Worm (Caenorhabditis elegans) whole organism, late embryonic: ENCODE data around the gene srz-63.

ENCODE experiments used
- C08G9.2 ChIP-seq: sonication (generic microtip); optimal IDR thresholded peaks from 2 replicates; lab custom pipeline; 2016; ENCODE audit warnings: mild to moderate bottlenecking, missing genetic modification characterization, moderate library complexity, missing compliant biosample characterization
- C38D4.7 ChIP-seq: fragments of 200-800 bp; sonication (Bioruptor generic); optimal IDR thresholded peaks from 2 replicates; lab custom pipeline; 2018; ENCODE audit warnings: mild to moderate bottlenecking, missing genetic modification characterization, moderate library complexity, missing compliant biosample characterization
- F13H6.1 ChIP-seq: sonication (generic microtip); optimal IDR thresholded peaks from 2 replicates; lab custom pipeline; 2016; ENCODE audit warnings: missing genetic modification characterization, missing compliant biosample characterization
- K02D7.2 ChIP-seq: sonication (generic microtip); optimal IDR thresholded peaks from 2 replicates; lab custom pipeline; 2017; ENCODE audit warnings: mild to moderate bottlenecking, missing genetic modification characterization, missing compliant biosample characterization
- ahr-1 ChIP-seq: sonication (generic microtip); optimal IDR thresholded peaks from 2 replicates; lab custom pipeline; 2016; ENCODE audit warnings: missing genetic modification characterization, missing compliant biosample characterization
- ama-1 ChIP-seq: fragments of 150-350 bp; optimal IDR thresholded peaks from 2 replicates; lab custom pipeline; 2014
- ceh-14 ChIP-seq: sonication (generic microtip); optimal IDR thresholded peaks from 2 replicates; lab custom pipeline; 2016; ENCODE audit warnings: missing genotype, missing genetic modification characterization, missing compliant biosample characterization
- ceh-18 ChIP-seq: sonication (generic microtip); optimal IDR thresholded peaks from 2 replicates; lab custom pipeline; 2016; ENCODE audit warnings: missing genetic modification characterization, missing compliant biosample characterization
- ceh-22 ChIP-seq: sonication (generic microtip); optimal IDR thresholded peaks from 2 replicates; lab custom pipeline; 2017; ENCODE audit warnings: missing biosample characterization, missing genetic modification characterization
- ceh-24 ChIP-seq: sonication (generic microtip); optimal IDR thresholded peaks from 2 replicates; lab custom pipeline; 2016; ENCODE audit warnings: mild to moderate bottlenecking, missing genetic modification characterization, missing compliant biosample characterization
- ceh-31 ChIP-seq: sonication (generic microtip); optimal IDR thresholded peaks from 2 replicates; lab custom pipeline; 2016; ENCODE audit warnings: missing genetic modification characterization, missing compliant biosample characterization
- ceh-34 ChIP-seq: sonication (generic microtip); optimal IDR thresholded peaks from 2 replicates; lab custom pipeline; 2016; ENCODE audit warnings: mild to moderate bottlenecking, missing genetic modification characterization, missing compliant biosample characterization
- ceh-45 ChIP-seq: fragments of 200-800 bp; sonication (Bioruptor generic); IDR thresholded peaks from 2 replicates; pipeline ENCODE4 v1.3.6; 2022; ENCODE audit warnings: missing genetic modification reagents, missing genetic modification characterization, missing compliant biosample characterization
- ceh-48 ChIP-seq: sonication (generic microtip); optimal IDR thresholded peaks from 2 replicates; lab custom pipeline; 2016; ENCODE audit warnings: missing genetic modification characterization, inconsistent platforms, missing compliant biosample characterization
- ceh-6 ChIP-seq: fragments of 200-800 bp; sonication (Bioruptor generic); optimal IDR thresholded peaks from 2 replicates; lab custom pipeline; 2018; ENCODE audit warnings: mild to moderate bottlenecking, missing genetic modification characterization, missing compliant biosample characterization
- che-1 ChIP-seq: sonication (generic microtip); optimal IDR thresholded peaks from 2 replicates; lab custom pipeline; 2016; ENCODE audit warnings: mild to moderate bottlenecking, missing genetic modification characterization, missing compliant biosample characterization
- dmd-4 ChIP-seq: sonication (generic microtip); optimal IDR thresholded peaks from 2 replicates; lab custom pipeline; 2016; ENCODE audit warnings: borderline replicate concordance, missing genetic modification characterization, missing compliant biosample characterization
- dve-1 ChIP-seq: sonication (generic microtip); optimal IDR thresholded peaks from 2 replicates; lab custom pipeline; 2017; ENCODE audit warnings: antibody characterized with exemption, mild to moderate bottlenecking, missing genetic modification characterization, missing compliant biosample characterization
- elt-2 ChIP-seq: sonication (generic microtip); optimal IDR thresholded peaks from 2 replicates; lab custom pipeline; 2016; ENCODE audit warnings: missing genetic modification reagents, missing genetic modification characterization, missing compliant biosample characterization
- elt-4 ChIP-seq: sonication (generic microtip); optimal IDR thresholded peaks from 2 replicates; lab custom pipeline; 2016; ENCODE audit warnings: missing genetic modification characterization, missing compliant biosample characterization
- eyg-1 ChIP-seq: sonication (generic microtip); optimal IDR thresholded peaks from 2 replicates; lab custom pipeline; 2016; ENCODE audit warnings: missing genotype, missing genetic modification characterization, missing compliant biosample characterization
- hlh-13 ChIP-seq: fragments of 200-800 bp; sonication (Bioruptor generic); optimal IDR thresholded peaks from 2 replicates; lab custom pipeline; 2018; ENCODE audit warnings: mild to moderate bottlenecking, missing genetic modification characterization, missing compliant biosample characterization
- hlh-15 ChIP-seq: sonication (generic microtip); optimal IDR thresholded peaks from 2 replicates; lab custom pipeline; 2016; ENCODE audit warnings: missing genetic modification characterization, missing compliant biosample characterization
- hlh-30 ChIP-seq: sonication (generic microtip); optimal IDR thresholded peaks from 2 replicates; lab custom pipeline; 2017; ENCODE audit warnings: antibody characterized with exemption, missing genetic modification characterization, missing compliant biosample characterization; ENCODE audit not compliant: insufficient read depth
- madf-2 ChIP-seq: sonication (generic microtip); optimal IDR thresholded peaks from 2 replicates; lab custom pipeline; 2017; ENCODE audit warnings: missing genetic modification characterization, missing compliant biosample characterization
- mec-3 ChIP-seq: sonication (generic microtip); optimal IDR thresholded peaks from 2 replicates; lab custom pipeline; 2016; ENCODE audit warnings: borderline replicate concordance, missing genetic modification characterization, missing compliant biosample characterization
- nfya-1 ChIP-seq: sonication (generic microtip); optimal IDR thresholded peaks from 2 replicates; lab custom pipeline; 2017; ENCODE audit warnings: missing genetic modification characterization, mild to moderate bottlenecking, missing compliant biosample characterization, antibody characterized with exemption, moderate library complexity
- nhr-11 ChIP-seq: fragments of 150-350 bp; optimal IDR thresholded peaks from 2 replicates; lab custom pipeline; 2014; ENCODE audit warnings: missing biosample characterization, missing genetic modification characterization
- nhr-232 ChIP-seq: sonication (generic microtip); optimal IDR thresholded peaks from 2 replicates; lab custom pipeline; 2016; ENCODE audit warnings: missing genetic modification characterization, missing compliant biosample characterization
- npax-4 ChIP-seq: sonication (generic microtip); optimal IDR thresholded peaks from 2 replicates; lab custom pipeline; 2016; ENCODE audit warnings: missing genetic modification characterization, missing compliant biosample characterization
- pag-3 ChIP-seq: sonication (generic microtip); optimal IDR thresholded peaks from 2 replicates; lab custom pipeline; 2016; ENCODE audit warnings: missing compliant biosample characterization, missing genetic modification characterization, borderline replicate concordance
- pha-2 ChIP-seq: sonication (generic microtip); optimal IDR thresholded peaks from 2 replicates; lab custom pipeline; 2017; ENCODE audit warnings: mild to moderate bottlenecking, missing genetic modification characterization, missing compliant biosample characterization
- pqm-1 ChIP-seq: sonication (generic microtip); optimal IDR thresholded peaks from 2 replicates; lab custom pipeline; 2016; ENCODE audit warnings: missing genetic modification characterization, missing compliant biosample characterization
- pros-1 ChIP-seq: fragments of 150-350 bp; optimal IDR thresholded peaks from 2 replicates; lab custom pipeline; 2014; ENCODE audit warnings: missing biosample characterization, missing genetic modification reagents, missing genetic modification characterization
- ref-2 ChIP-seq: sonication (generic microtip); optimal IDR thresholded peaks from 2 replicates; lab custom pipeline; 2016; ENCODE audit warnings: missing genetic modification characterization, missing compliant biosample characterization
- sdc-2 ChIP-seq: sonication (generic microtip); optimal IDR thresholded peaks from 2 replicates; lab custom pipeline; 2016; ENCODE audit warnings: missing genotype, missing genetic modification characterization, missing compliant biosample characterization
- syd-9 ChIP-seq: sonication (generic microtip); optimal IDR thresholded peaks from 2 replicates; lab custom pipeline; 2016; ENCODE audit warnings: mild to moderate bottlenecking, missing genetic modification characterization, moderate library complexity, missing compliant biosample characterization
- tbx-2 ChIP-seq: sonication (generic microtip); optimal IDR thresholded peaks from 2 replicates; lab custom pipeline; 2016; ENCODE audit warnings: missing genetic modification characterization, missing compliant biosample characterization
- unc-3 ChIP-seq, 2 experiments: fragments of 200-800 bp in 1 of 2; sonication (Bioruptor generic) in 1 of 2; sonication (generic microtip) in 1 of 2; conservative IDR thresholded peaks in 1 of 2; optimal IDR thresholded peaks in 1 of 2; 2 replicates each; pipeline versions ENCODE4 v1.3.6 to Lab custom; 2016 to 2022; ENCODE audit warnings: missing compliant biosample characterization in 2 of 2, missing genetic modification characterization in 2 of 2, missing genetic modification reagents in 1 of 2
- unc-42 ChIP-seq: sonication (generic microtip); optimal IDR thresholded peaks from 2 replicates; lab custom pipeline; 2016; ENCODE audit warnings: missing genotype, missing genetic modification characterization, missing compliant biosample characterization
- unc-55 ChIP-seq: sonication (generic microtip); optimal IDR thresholded peaks from 2 replicates; lab custom pipeline; 2017; ENCODE audit warnings: missing biosample characterization, missing genetic modification reagents, missing genetic modification characterization
- zip-5 ChIP-seq: sonication (generic microtip); optimal IDR thresholded peaks from 2 replicates; lab custom pipeline; 2016; ENCODE audit warnings: missing genetic modification characterization, missing compliant biosample characterization
- ztf-16 ChIP-seq: sonication (generic microtip); optimal IDR thresholded peaks from 2 replicates; lab custom pipeline; 2017; ENCODE audit warnings: missing genetic modification characterization, missing compliant biosample characterization

Gene srz-63

ce11 chrII:1239433-1240020 is 38.9 kb upstream of the srz-63 start:
- TF ChIP-seq tbx-2 (tag; lab: Kevin White, UChicago), result peak; percentile 18
- no peak for TF ChIP-seq hlh-15 (tag; lab: Kevin White, UChicago)
- TF ChIP-seq mec-3 (tag; lab: Kevin White, UChicago), result no peak
- peak; percentile 59 for TF ChIP-seq elt-2 (tag; lab: Kevin White, UChicago)
- no peak for TF ChIP-seq unc-42 (tag; lab: Kevin White, UChicago)
- no peak for TF ChIP-seq zip-5 (tag; lab: Kevin White, UChicago)
- TF ChIP-seq pros-1, result no peak
- TF ChIP-seq nhr-232 (tag; lab: Kevin White, UChicago), result no peak
- TF ChIP-seq F13H6.1 (tag; lab: Kevin White, UChicago), result peak; percentile 58
- TF ChIP-seq ceh-45 (GFP tag; lab: Robert Waterston, UW), result no peak
- no peak for TF ChIP-seq nhr-11 (tag; lab: Kevin White, UChicago)

ce11 chrII:1240436-1240835 is 38.0 kb upstream of the srz-63 start:
- TF ChIP-seq ref-2, result no peak
- no peak for TF ChIP-seq ceh-18 (tag; lab: Kevin White, UChicago)
- no peak for TF ChIP-seq elt-4 (tag; lab: Kevin White, UChicago)
- no peak for TF ChIP-seq tbx-2 (tag; lab: Kevin White, UChicago)
- TF ChIP-seq ceh-45 (GFP tag; lab: Robert Waterston, UW), result no peak
- TF ChIP-seq hlh-15 (tag; lab: Kevin White, UChicago), result no peak
- TF ChIP-seq ama-1 (lab: Kevin White, UChicago), result no peak
- TF ChIP-seq unc-3 (GFP tag; conservative IDR thresholded peaks at IDR 0.05; lab: Robert Waterston, UW), result no peak
- TF ChIP-seq unc-3 (tag; optimal IDR thresholded peaks at IDR 0.05; lab: Kevin White, UChicago), result no peak
- no peak for TF ChIP-seq pqm-1 (tag; lab: Kevin White, UChicago)
- TF ChIP-seq ceh-31 (tag; lab: Kevin White, UChicago), result no peak
- TF ChIP-seq che-1 (tag; lab: Kevin White, UChicago), result no peak

ce11 chrII:1241176-1241730 is 37.2 kb upstream of the srz-63 start:
- TF ChIP-seq K02D7.2 (tag; lab: Kevin White, UChicago) (no peak), ceh-6 (GFP tag; lab: Kevin White, UChicago) (no peak), pros-1 (no peak), ceh-31 (tag; lab: Kevin White, UChicago) (no peak), ceh-45 (GFP tag; lab: Robert Waterston, UW) (no peak), ref-2 (no peak), ztf-16 (no peak), C38D4.7 (GFP tag; lab: Kevin White, UChicago) (no peak), pag-3 (tag; lab: Kevin White, UChicago) (no peak), elt-2 (tag; lab: Kevin White, UChicago) (no peak), pqm-1 (tag; lab: Kevin White, UChicago) (no peak), sdc-2 (tag; lab: Kevin White, UChicago) (no peak), hlh-13 (GFP tag; lab: Kevin White, UChicago) (no peak), madf-2 (tag; lab: Kevin White, UChicago) (no peak), ceh-22 (tag; lab: Kevin White, UChicago) (no peak), eyg-1 (tag; lab: Kevin White, UChicago) (no peak), zip-5 (tag; lab: Kevin White, UChicago) (no peak)

- no peak for TF ChIP-seq pag-3 (tag; lab: Kevin White, UChicago)
- no peak for TF ChIP-seq pqm-1 (tag; lab: Kevin White, UChicago)
- no peak for TF ChIP-seq ceh-24 (tag; lab: Kevin White, UChicago)
- no peak for TF ChIP-seq hlh-30
- TF ChIP-seq ceh-22 (tag; lab: Kevin White, UChicago), result no peak
- peak; percentile 23 for TF ChIP-seq dve-1
- no peak for TF ChIP-seq ceh-48 (tag; lab: Kevin White, UChicago)
- no peak for TF ChIP-seq ceh-14
- TF ChIP-seq C08G9.2 (tag; lab: Kevin White, UChicago), result peak; percentile 16
- peak; percentile 58 for TF ChIP-seq tbx-2 (tag; lab: Kevin White, UChicago)
- peak; percentile 62 for TF ChIP-seq nfya-1 (tag; lab: Kevin White, UChicago)
- TF ChIP-seq npax-4 (tag; lab: Kevin White, UChicago), result no peak
- no peak for TF ChIP-seq pha-2 (tag; lab: Kevin White, UChicago)
- TF ChIP-seq unc-55 (GFP tag; lab: Kevin White, UChicago), result peak; percentile 79
- TF ChIP-seq elt-2 (tag; lab: Kevin White, UChicago), result peak; percentile 20
- no peak for TF ChIP-seq zip-5 (tag; lab: Kevin White, UChicago)
- TF ChIP-seq syd-9 (tag; lab: Kevin White, UChicago), result peak; percentile 1
- no peak for TF ChIP-seq dmd-4 (tag; lab: Kevin White, UChicago)
- peak; percentile 29 for TF ChIP-seq ceh-34 (tag; lab: Kevin White, UChicago)
- no peak for TF ChIP-seq ahr-1 (tag; lab: Kevin White, UChicago)
- no peak for TF ChIP-seq hlh-13 (GFP tag; lab: Kevin White, UChicago)
- TF ChIP-seq nhr-11 (tag; lab: Kevin White, UChicago), result no peak
These were observed 36.0 kb upstream of the srz-63 start for ce11 chrII:1242475-1242874.
